Fruit fly (Drosophila melanogaster) whole organism, wandering third instar larva: ENCODE measurements around the gene CRAT.

Experiments used
- Abd-B ChIP-seq: fragments of >200 bp; optimal IDR thresholded peaks from 2 replicates; lab custom pipeline; 2017; ENCODE audit warnings: missing biosample characterization, missing genetic modification characterization
- CG32264 ChIP-seq: fragments of 200-800 bp; sonication (Bioruptor generic); optimal IDR thresholded peaks from 2 replicates; lab custom pipeline; 2016; ENCODE audit warnings: missing biosample characterization, missing genetic modification characterization
- CG9705 ChIP-seq: fragments of 200-800 bp; sonication (Bioruptor generic); optimal IDR thresholded peaks from 2 replicates; lab custom pipeline; 2018; ENCODE audit warnings: missing biosample characterization, mild to moderate bottlenecking, missing genetic modification characterization
- CrebA ChIP-seq: fragments of 200-800 bp; sonication (Bioruptor generic); optimal IDR thresholded peaks from 2 replicates; lab custom pipeline; 2016; ENCODE audit warnings: missing biosample characterization, mild to moderate bottlenecking, missing genetic modification characterization, borderline replicate concordance
- Dfd ChIP-seq: fragments of >200 bp; optimal IDR thresholded peaks from 2 replicates; lab custom pipeline; 2017; ENCODE audit warnings: missing biosample characterization, missing genetic modification characterization
- Dif ChIP-seq: fragments of 200-275, 200-300 bp; sonication (Bioruptor generic); optimal IDR thresholded peaks from 2 replicates; lab custom pipeline; 2018; ENCODE audit warnings: missing biosample characterization, missing genetic modification characterization; ENCODE audit not compliant: partially characterized antibody
- GATAd ChIP-seq: sonication (Bioruptor generic); optimal IDR thresholded peaks from 2 replicates; lab custom pipeline; 2016; ENCODE audit warnings: missing biosample characterization, missing genetic modification characterization
- HLH106 ChIP-seq: fragments of 200-800 bp; optimal IDR thresholded peaks from 3 replicates; lab custom pipeline; 2019; ENCODE audit warnings: missing biosample characterization, mild to moderate bottlenecking, missing genetic modification characterization, moderate library complexity
- Hnf4 ChIP-seq: fragments of 200-800 bp; sonication (Bioruptor generic); optimal IDR thresholded peaks from 2 replicates; lab custom pipeline; 2016; ENCODE audit warnings: missing biosample characterization, mild to moderate bottlenecking, missing genetic modification characterization
- Hr78 ChIP-seq: fragments of >200 bp; optimal IDR thresholded peaks from 2 replicates; lab custom pipeline; 2017; ENCODE audit warnings: missing biosample characterization, missing genetic modification characterization
- Hr83 ChIP-seq: fragments of 200-300 bp; sonication (Bioruptor generic); optimal IDR thresholded peaks from 2 replicates; lab custom pipeline; 2016; ENCODE audit warnings: missing biosample characterization, mild to moderate bottlenecking, missing genetic modification characterization, moderate library complexity; ENCODE audit not compliant: poor library complexity, severe bottlenecking
- Jra ChIP-seq: sonication (Bioruptor generic); optimal IDR thresholded peaks from 2 replicates; lab custom pipeline; 2016; ENCODE audit warnings: missing biosample characterization, missing genetic modification characterization
- Mio ChIP-seq: sonication (Bioruptor generic); optimal IDR thresholded peaks from 2 replicates; lab custom pipeline; 2016; ENCODE audit warnings: missing biosample characterization, missing genetic modification characterization
- Myc ChIP-seq: fragments of >200 bp; optimal IDR thresholded peaks from 2 replicates; lab custom pipeline; 2017
- N ChIP-seq: fragments of >200 bp; optimal IDR thresholded peaks from 2 replicates; lab custom pipeline; 2018; ENCODE audit warnings: missing biosample characterization, missing external identifiers, missing genetic modification characterization
- OdsH ChIP-seq: fragments of 200-800 bp; sonication (Bioruptor generic); optimal IDR thresholded peaks from 2 replicates; lab custom pipeline; 2016; ENCODE audit warnings: missing biosample characterization, mild to moderate bottlenecking, missing genetic modification characterization
- Rel ChIP-seq, 2 experiments: fragments of 200-800 bp; sonication (Bioruptor generic) in 1 of 2; optimal IDR thresholded peaks; 2 replicates in 1 of 2; 3 replicates in 1 of 2; lab custom pipeline; 2016 to 2019; ENCODE audit warnings: mild to moderate bottlenecking in 2 of 2, missing biosample characterization in 2 of 2, missing genetic modification characterization in 2 of 2, moderate library complexity in 1 of 2
- Sp1 ChIP-seq: fragments of 200-800 bp; sonication (Bioruptor generic); optimal IDR thresholded peaks from 3 replicates; lab custom pipeline; 2019; ENCODE audit warnings: missing biosample characterization, mild to moderate bottlenecking, missing genetic modification characterization, moderate library complexity
- Vsx2 ChIP-seq: fragments of 200-300, 225-300 bp; sonication (Bioruptor generic); optimal IDR thresholded peaks from 2 replicates; lab custom pipeline; 2018; ENCODE audit warnings: missing biosample characterization, missing genetic modification characterization; ENCODE audit not compliant: partially characterized antibody
- br ChIP-seq: fragments of 200-800 bp; sonication (Bioruptor generic); optimal IDR thresholded peaks from 2 replicates; lab custom pipeline; 2016; ENCODE audit warnings: missing biosample characterization, missing genetic modification characterization
- brk ChIP-seq: fragments of 200-800 bp; sonication (Bioruptor generic); optimal IDR thresholded peaks from 2 replicates; lab custom pipeline; 2016; ENCODE audit warnings: missing biosample characterization, mild to moderate bottlenecking, missing genetic modification characterization
- dl ChIP-seq, 2 experiments: fragments of 175-275, 200-275 bp in 1 of 2; fragments of 200-275 bp in 1 of 2; sonication (Bioruptor generic); optimal IDR thresholded peaks; lab custom pipeline; 2018; ENCODE audit warnings: mild to moderate bottlenecking in 2 of 2, missing biosample characterization in 2 of 2, missing genetic modification characterization in 2 of 2, moderate library complexity in 2 of 2; ENCODE audit not compliant: partially characterized antibody in 2 of 2, insufficient read depth in 1 of 2
- dmrt93B ChIP-seq: fragments of 200-800 bp; sonication (Bioruptor generic); optimal IDR thresholded peaks from 2 replicates; lab custom pipeline; 2018; ENCODE audit warnings: missing biosample characterization, mild to moderate bottlenecking, missing genetic modification characterization
- dsf ChIP-seq: sonication (Bioruptor generic); optimal IDR thresholded peaks from 2 replicates; lab custom pipeline; 2016; ENCODE audit warnings: missing biosample characterization, missing genetic modification characterization, borderline replicate concordance
- ey ChIP-seq: fragments of 200-800 bp; sonication (Bioruptor generic); optimal IDR thresholded peaks from 2 replicates; lab custom pipeline; 2016; ENCODE audit warnings: missing biosample characterization, missing genetic modification characterization
- foxo ChIP-seq, 2 experiments: fragments of 200-800 bp; sonication (Bioruptor generic); optimal IDR thresholded peaks; 2 replicates in 1 of 2; 3 replicates in 1 of 2; lab custom pipeline; 2016 to 2017; ENCODE audit warnings: missing biosample characterization in 2 of 2, missing genetic modification characterization in 2 of 2
- fru ChIP-seq: fragments of 200-800 bp; sonication (Bioruptor generic); optimal IDR thresholded peaks from 3 replicates; lab custom pipeline; 2016; ENCODE audit warnings: missing biosample characterization, mild to moderate bottlenecking, missing genetic modification characterization
- jim ChIP-seq: fragments of 175-275, 200-325 bp; sonication (Bioruptor generic); optimal IDR thresholded peaks from 2 replicates; lab custom pipeline; 2016; ENCODE audit warnings: missing biosample characterization, mild to moderate bottlenecking, missing genetic modification characterization
- lola ChIP-seq: fragments of >200 bp; optimal IDR thresholded peaks from 2 replicates; lab custom pipeline; 2017; ENCODE audit warnings: missing biosample characterization, missing genetic modification characterization
- pan ChIP-seq: fragments of >200 bp; optimal IDR thresholded peaks from 2 replicates; lab custom pipeline; 2017
- psq ChIP-seq: fragments of 200-800 bp; sonication (Bioruptor generic); optimal IDR thresholded peaks from 3 replicates; lab custom pipeline; 2017; ENCODE audit warnings: missing biosample characterization, mild to moderate bottlenecking, missing genetic modification characterization, moderate library complexity
- rgr ChIP-seq: fragments of 200-800 bp; sonication (Bioruptor generic); optimal IDR thresholded peaks from 3 replicates; lab custom pipeline; 2016; ENCODE audit warnings: missing biosample characterization, mild to moderate bottlenecking, missing genetic modification characterization
- sage ChIP-seq: fragments of 200-800 bp; sonication (Bioruptor generic); optimal IDR thresholded peaks from 2 replicates; lab custom pipeline; 2016; ENCODE audit warnings: missing biosample characterization, mild to moderate bottlenecking, missing genetic modification characterization
- sv ChIP-seq: fragments of 200-800 bp; sonication (Bioruptor generic); optimal IDR thresholded peaks from 3 replicates; lab custom pipeline; 2016; ENCODE audit warnings: missing biosample characterization, missing genetic modification characterization
- tai ChIP-seq: sonication (Bioruptor generic); optimal IDR thresholded peaks from 2 replicates; lab custom pipeline; 2016; ENCODE audit warnings: missing biosample characterization, missing genetic modification characterization
- usp ChIP-seq: fragments of >200 bp; optimal IDR thresholded peaks from 2 replicates; lab custom pipeline; 2017; ENCODE audit warnings: missing biosample characterization, missing genetic modification characterization
- woc ChIP-seq: sonication (Bioruptor generic); optimal IDR thresholded peaks from 2 replicates; lab custom pipeline; 2016; ENCODE audit warnings: missing biosample characterization, mild to moderate bottlenecking, missing genetic modification characterization

Gene CRAT

dm6 chr3R:6414439-6415344 is 38.8 kb upstream of the CRAT start:
- no peak for TF ChIP-seq woc (GFP tag; lab: Kevin White, UChicago)
- TF ChIP-seq Hr78, result no peak
- peak; percentile 51 for TF ChIP-seq Dfd

dm6 chr3R:6413771-6414438 is 38.1 kb upstream of the CRAT start:
- peak; percentile 81 for TF ChIP-seq Dfd
- no peak for TF ChIP-seq Jra (GFP tag; lab: Kevin White, UChicago)

- TF ChIP-seq brk (no peak), Hr78 (no peak), fru (GFP tag; lab: Kevin White, UChicago) (no peak), Dfd (no peak), CG9705 (GFP tag; lab: Kevin White, UChicago) (no peak), sage (GFP tag; lab: Kevin White, UChicago) (no peak)
These were observed 35.8 kb upstream of the CRAT start for dm6 chr3R:6411454-6412204.

dm6 chr3R:6410412-6411225 is 34.8 kb upstream of the CRAT start:
- TF ChIP-seq Hr83 (GFP tag; lab: Kevin White, UChicago) (peak; percentile 53), ey (GFP tag; lab: Kevin White, UChicago) (peak; percentile 84), br (GFP tag; lab: Kevin White, UChicago) (peak; percentile 69), Abd-B (GFP tag; lab: Kevin White, UChicago) (no peak), sage (GFP tag; lab: Kevin White, UChicago) (no peak), dl (GFP tag; optimal IDR thresholded peaks at IDR 0.05; lab: Kevin White, UChicago; ENCODE audit: insufficient read depth in 1 of 2, partially characterized antibody in 2 of 2) (no peak), Mio (GFP tag; lab: Kevin White, UChicago) (no peak), foxo (GFP tag; optimal IDR thresholded peaks at IDR 0.05; lab: Kevin White, UChicago) (peak in 1 of 2 experiments; percentile 77), HLH106 (tag; lab: Kevin White, UChicago) (peak; percentile 59), dsf (GFP tag; lab: Kevin White, UChicago) (no peak), Dfd (no peak), pan (no peak), CG9705 (GFP tag; lab: Kevin White, UChicago) (no peak), Dif (GFP tag; lab: Kevin White, UChicago) (peak; percentile 48), Myc (lab: Kevin White, UChicago) (no peak), dmrt93B (peak; percentile 62), Hr78 (no peak), lola (GFP tag; lab: Kevin White, UChicago) (no peak), fru (GFP tag; lab: Kevin White, UChicago) (peak; percentile 81), OdsH (peak; percentile 80), GATAd (GFP tag; lab: Kevin White, UChicago) (no peak), sv (GFP tag; lab: Kevin White, UChicago) (peak; percentile 80), usp (GFP tag; lab: Kevin White, UChicago) (no peak), Jra (GFP tag; lab: Kevin White, UChicago) (no peak), Sp1 (GFP tag; lab: Kevin White, UChicago) (peak; percentile 76), CrebA (GFP tag; lab: Kevin White, UChicago) (no peak), Vsx2 (GFP tag; lab: Kevin White, UChicago) (no peak), Rel (GFP tag; optimal IDR thresholded peaks at IDR 0.05; lab: Kevin White, UChicago) (no peak), Rel (tag; optimal IDR thresholded peaks at IDR 0.05; lab: Kevin White, UChicago) (peak; percentile 40), brk (peak; percentile 48), CG32264 (GFP tag; lab: Kevin White, UChicago) (peak; percentile 16), psq (GFP tag; lab: Kevin White, UChicago) (peak; percentile 91), N (GFP tag; lab: Kevin White, UChicago) (no peak), rgr (GFP tag; lab: Kevin White, UChicago) (peak; percentile 75), Hnf4 (GFP tag; lab: Kevin White, UChicago) (no peak), woc (GFP tag; lab: Kevin White, UChicago) (peak; percentile 80), jim (GFP tag; lab: Kevin White, UChicago) (peak; percentile 74), tai (peak; percentile 41)
